Worm (Caenorhabditis elegans) whole organism, late embryonic: ENCODE measurements around the gene ugt-15.

Experiments used
- C08G9.2 ChIP-seq: sonication (generic microtip); optimal IDR thresholded peaks from 2 replicates; lab custom pipeline; 2016; ENCODE audit warnings: mild to moderate bottlenecking, missing genetic modification characterization, moderate library complexity, missing compliant biosample characterization
- K09A11.1 ChIP-seq: sonication (generic microtip); optimal IDR thresholded peaks from 2 replicates; lab custom pipeline; 2017; ENCODE audit warnings: antibody characterized with exemption, mild to moderate bottlenecking, missing genetic modification characterization, missing compliant biosample characterization; ENCODE audit not compliant: insufficient read depth
- Y22D7AL.16 ChIP-seq: sonication (generic microtip); optimal IDR thresholded peaks from 2 replicates; lab custom pipeline; 2016; ENCODE audit warnings: missing genetic modification characterization, missing compliant biosample characterization
- ahr-1 ChIP-seq: sonication (generic microtip); optimal IDR thresholded peaks from 2 replicates; lab custom pipeline; 2016; ENCODE audit warnings: missing genetic modification characterization, missing compliant biosample characterization
- ceh-18 ChIP-seq: sonication (generic microtip); optimal IDR thresholded peaks from 2 replicates; lab custom pipeline; 2016; ENCODE audit warnings: missing genetic modification characterization, missing compliant biosample characterization
- ceh-19 ChIP-seq: fragments of 200-800 bp; sonication (Bioruptor generic); optimal IDR thresholded peaks from 2 replicates; lab custom pipeline; 2018; ENCODE audit warnings: mild to moderate bottlenecking, missing genetic modification characterization, missing compliant biosample characterization
- ceh-2 ChIP-seq: sonication (generic microtip); optimal IDR thresholded peaks from 2 replicates; lab custom pipeline; 2016; ENCODE audit warnings: missing genotype, missing genetic modification characterization, missing compliant biosample characterization
- ceh-22 ChIP-seq: sonication (generic microtip); optimal IDR thresholded peaks from 2 replicates; lab custom pipeline; 2017; ENCODE audit warnings: missing biosample characterization, missing genetic modification characterization
- ceh-30 ChIP-seq: fragments of 150-350 bp; optimal IDR thresholded peaks from 2 replicates; lab custom pipeline; 2014; ENCODE audit warnings: missing biosample characterization, missing genetic modification characterization
- ceh-31 ChIP-seq: sonication (generic microtip); optimal IDR thresholded peaks from 2 replicates; lab custom pipeline; 2016; ENCODE audit warnings: missing genetic modification characterization, missing compliant biosample characterization
- ceh-45 ChIP-seq: fragments of 200-800 bp; sonication (Bioruptor generic); IDR thresholded peaks from 2 replicates; pipeline ENCODE4 v1.3.6; 2022; ENCODE audit warnings: missing genetic modification reagents, missing genetic modification characterization, missing compliant biosample characterization
- ceh-6 ChIP-seq: fragments of 200-800 bp; sonication (Bioruptor generic); optimal IDR thresholded peaks from 2 replicates; lab custom pipeline; 2018; ENCODE audit warnings: mild to moderate bottlenecking, missing genetic modification characterization, missing compliant biosample characterization
- elt-2 ChIP-seq: sonication (generic microtip); optimal IDR thresholded peaks from 2 replicates; lab custom pipeline; 2016; ENCODE audit warnings: missing genetic modification reagents, missing genetic modification characterization, missing compliant biosample characterization
- fax-1 ChIP-seq: sonication (generic microtip); optimal IDR thresholded peaks from 2 replicates; lab custom pipeline; 2016; ENCODE audit warnings: missing genotype, missing genetic modification characterization, missing compliant biosample characterization
- fkh-10 ChIP-seq: fragments of 150-350 bp; optimal IDR thresholded peaks from 2 replicates; lab custom pipeline; 2014; ENCODE audit warnings: missing biosample characterization, missing genetic modification reagents, missing genetic modification characterization
- gmeb-2 ChIP-seq: sonication (generic microtip); optimal IDR thresholded peaks from 2 replicates; lab custom pipeline; 2016; ENCODE audit warnings: missing genetic modification characterization, inconsistent platforms, missing compliant biosample characterization
- hlh-6 ChIP-seq: sonication (generic microtip); optimal IDR thresholded peaks from 2 replicates; lab custom pipeline; 2016; ENCODE audit warnings: missing genotype, missing genetic modification characterization, missing compliant biosample characterization
- lim-6 ChIP-seq: sonication (generic microtip); optimal IDR thresholded peaks from 2 replicates; lab custom pipeline; 2016; ENCODE audit warnings: missing genetic modification characterization, missing compliant biosample characterization
- nhr-11 ChIP-seq: fragments of 150-350 bp; optimal IDR thresholded peaks from 2 replicates; lab custom pipeline; 2014; ENCODE audit warnings: missing biosample characterization, missing genetic modification characterization
- nhr-232 ChIP-seq: sonication (generic microtip); optimal IDR thresholded peaks from 2 replicates; lab custom pipeline; 2016; ENCODE audit warnings: missing genetic modification characterization, missing compliant biosample characterization
- odd-2 ChIP-seq: sonication (generic microtip); optimal IDR thresholded peaks from 2 replicates; lab custom pipeline; 2017; ENCODE audit warnings: antibody characterized with exemption, mild to moderate bottlenecking, missing genetic modification characterization, missing compliant biosample characterization
- pax-1 ChIP-seq: fragments of 150-350 bp; optimal IDR thresholded peaks from 2 replicates; lab custom pipeline; 2014; ENCODE audit warnings: missing biosample characterization, missing genetic modification characterization
- pha-2 ChIP-seq: sonication (generic microtip); optimal IDR thresholded peaks from 2 replicates; lab custom pipeline; 2017; ENCODE audit warnings: mild to moderate bottlenecking, missing genetic modification characterization, missing compliant biosample characterization
- pros-1 ChIP-seq: fragments of 150-350 bp; optimal IDR thresholded peaks from 2 replicates; lab custom pipeline; 2014; ENCODE audit warnings: missing biosample characterization, missing genetic modification reagents, missing genetic modification characterization
- ref-2 ChIP-seq: sonication (generic microtip); optimal IDR thresholded peaks from 2 replicates; lab custom pipeline; 2016; ENCODE audit warnings: missing genetic modification characterization, missing compliant biosample characterization
- rnt-1 ChIP-seq: sonication (generic microtip); optimal IDR thresholded peaks from 2 replicates; lab custom pipeline; 2016; ENCODE audit warnings: missing genetic modification characterization, missing compliant biosample characterization
- sox-4 ChIP-seq: sonication (generic microtip); optimal IDR thresholded peaks from 2 replicates; lab custom pipeline; 2017; ENCODE audit warnings: mild to moderate bottlenecking, missing genetic modification characterization, inconsistent platforms, missing compliant biosample characterization
- syd-9 ChIP-seq: sonication (generic microtip); optimal IDR thresholded peaks from 2 replicates; lab custom pipeline; 2016; ENCODE audit warnings: mild to moderate bottlenecking, missing genetic modification characterization, moderate library complexity, missing compliant biosample characterization
- ttx-3 ChIP-seq: sonication (generic microtip); optimal IDR thresholded peaks from 2 replicates; lab custom pipeline; 2016; ENCODE audit warnings: missing genetic modification reagents, missing genetic modification characterization, missing compliant biosample characterization
- unc-42 ChIP-seq: sonication (generic microtip); optimal IDR thresholded peaks from 2 replicates; lab custom pipeline; 2016; ENCODE audit warnings: missing genotype, missing genetic modification characterization, missing compliant biosample characterization
- unc-55 ChIP-seq: sonication (generic microtip); optimal IDR thresholded peaks from 2 replicates; lab custom pipeline; 2017; ENCODE audit warnings: missing biosample characterization, missing genetic modification reagents, missing genetic modification characterization
- zip-5 ChIP-seq: sonication (generic microtip); optimal IDR thresholded peaks from 2 replicates; lab custom pipeline; 2016; ENCODE audit warnings: missing genetic modification characterization, missing compliant biosample characterization

The ugt-15 gene

ce11 chrV:12787026-12787425 lies 40.3 kb upstream of the ugt-15 start, which contains the start of gene fkb-4:
Gene fkb-4 (minus strand): TSS chrV:12787126.
- TF ChIP-seq lim-6 (tag; lab: Kevin White, UChicago), result no peak
- TF ChIP-seq fax-1 (tag; lab: Kevin White, UChicago), result no peak
- no peak for TF ChIP-seq ceh-19 (GFP tag; lab: Kevin White, UChicago)
- no peak for TF ChIP-seq K09A11.1 (tag; lab: Kevin White, UChicago)
- no peak for TF ChIP-seq ceh-30 (tag; lab: Kevin White, UChicago)
- no peak for TF ChIP-seq ceh-18 (tag; lab: Kevin White, UChicago)
- TF ChIP-seq, all 69 proteins: peak for 0

ce11 chrV:12788451-12788850 lies 38.9 kb upstream of the ugt-15 start, which contains the start of gene srbc-44:
Gene srbc-44 (minus strand): TSS chrV:12788551.
- TF ChIP-seq fkh-10 (GFP tag; lab: Kevin White, UChicago) (no peak), ceh-2 (no peak), odd-2 (tag; lab: Kevin White, UChicago) (no peak), syd-9 (no peak), ref-2 (no peak), ahr-1 (no peak), sox-4 (tag; lab: Kevin White, UChicago) (no peak), C08G9.2 (tag; lab: Kevin White, UChicago) (no peak), ceh-6 (GFP tag; lab: Kevin White, UChicago) (no peak), hlh-6 (tag; lab: Kevin White, UChicago) (no peak)
- TF ChIP-seq, all 69 proteins: peak for 0

- TF ChIP-seq pha-2 (tag; lab: Kevin White, UChicago) (no peak), pros-1 (tag; lab: Kevin White, UChicago) (no peak), unc-55 (GFP tag; lab: Kevin White, UChicago) (no peak), ceh-45 (GFP tag; lab: Robert Waterston, UW) (no peak), sox-4 (tag; lab: Kevin White, UChicago) (no peak), pax-1 (no peak), elt-2 (tag; lab: Kevin White, UChicago) (no peak), ref-2 (no peak), zip-5 (tag; lab: Kevin White, UChicago) (no peak), ttx-3 (tag; lab: Kevin White, UChicago) (no peak), ahr-1 (no peak), rnt-1 (tag; lab: Kevin White, UChicago) (no peak), nhr-11 (tag; lab: Kevin White, UChicago) (no peak), unc-42 (tag; lab: Kevin White, UChicago) (no peak), nhr-232 (tag; lab: Kevin White, UChicago) (no peak), ceh-22 (tag; lab: Kevin White, UChicago) (no peak), gmeb-2 (tag; lab: Kevin White, UChicago) (no peak)
- TF ChIP-seq, all 69 proteins: peak for 0
Measured at ce11 chrV:12790188-12790587, 37.1 kb upstream of the ugt-15 start, which contains the start of gene srbc-43. Gene srbc-43 (minus strand): TSS chrV:12790518.

DNA sequence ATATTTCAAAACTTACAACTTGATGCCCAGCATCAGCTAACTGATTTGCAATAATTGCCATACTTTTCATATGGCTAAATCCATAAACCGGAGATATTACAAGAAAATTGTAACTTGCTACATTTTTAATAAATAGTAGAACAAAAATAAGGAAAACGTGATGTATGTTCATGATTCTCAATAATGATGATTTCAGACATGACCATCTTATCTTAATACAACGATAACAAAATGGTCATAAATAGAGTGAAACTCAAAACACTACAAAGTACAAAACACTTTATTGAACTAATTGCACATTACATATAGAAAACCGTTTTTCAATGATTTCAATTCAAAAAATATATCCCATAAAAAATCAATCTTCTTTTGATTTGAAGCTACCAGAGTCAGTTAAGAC lies 34.6 kb upstream of the ugt-15 start, which contains the start of gene ugt-5:
ugt-5 (minus strand) TSS at position 214 of the 400 bp plus-strand sequence.
- TF ChIP-seq ceh-19 (GFP tag; lab: Kevin White, UChicago) (no peak), Y22D7AL.16 (tag; lab: Kevin White, UChicago) (no peak), zip-5 (tag; lab: Kevin White, UChicago) (no peak)

ce11 chrV:12795196-12795595 lies 32.1 kb upstream of the ugt-15 start, which contains the start of gene ugt-4:
Gene ugt-4 (minus strand): TSS chrV:12795336.
- no peak for TF ChIP-seq ceh-31
- peak; percentile 21 for TF ChIP-seq elt-2 (tag; lab: Kevin White, UChicago)

DNA sequence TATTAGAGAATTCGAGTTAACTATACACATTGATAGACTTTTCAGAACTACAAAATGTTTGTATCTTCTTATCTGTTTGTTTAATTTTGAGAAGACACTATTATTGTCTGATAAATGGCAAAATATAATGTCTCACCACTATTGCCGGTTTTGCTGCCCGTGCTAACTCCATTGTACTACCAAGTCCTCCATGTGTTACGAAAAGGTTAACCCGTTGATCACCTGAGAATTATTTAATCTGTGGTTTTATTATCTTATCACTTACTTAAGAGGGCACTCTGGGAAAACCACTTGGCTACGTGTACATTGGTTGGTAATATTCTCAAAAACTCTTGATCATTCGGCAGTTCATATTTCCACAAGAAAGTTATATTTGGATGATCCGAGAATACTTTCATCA lies 31.4 kb upstream of the ugt-15 start:
- TF ChIP-seq rnt-1 (tag; lab: Kevin White, UChicago), result no peak
- no peak for TF ChIP-seq Y22D7AL.16 (tag; lab: Kevin White, UChicago)
- peak; percentile 16 for TF ChIP-seq elt-2 (tag; lab: Kevin White, UChicago)
- TF ChIP-seq C08G9.2 (tag; lab: Kevin White, UChicago), result no peak
